Worm (Caenorhabditis elegans) whole organism, L4/young adult: ENCODE data around the gene W04G3.5.

Experiments
- W03F9.2 ChIP-seq: fragments of 150-350 bp; optimal IDR thresholded peaks from 2 replicates; lab custom pipeline; 2014; ENCODE audit warnings: missing biosample characterization, missing genetic modification characterization
- dao-5 ChIP-seq: sonication (generic microtip); optimal IDR thresholded peaks from 2 replicates; lab custom pipeline; 2016; ENCODE audit warnings: missing genotype, missing genetic modification characterization, moderate library complexity, missing compliant biosample characterization
- him-1 ChIP-seq: sonication (generic microtip); optimal IDR thresholded peaks from 2 replicates; lab custom pipeline; 2016; ENCODE audit warnings: missing genotype, missing genetic modification reagents, missing genetic modification characterization, missing compliant biosample characterization

W04G3.5 gene

ce11 chrX:11122412-11122811, 49.0 kb downstream of the W04G3.5 start:
- TF ChIP-seq him-1 (tag; lab: Kevin White, UChicago) (no peak), W03F9.2 (no peak), dao-5 (tag; lab: Kevin White, UChicago) (no peak)

- no peak for TF ChIP-seq him-1 (tag; lab: Kevin White, UChicago)
- no peak for TF ChIP-seq dao-5 (tag; lab: Kevin White, UChicago)
- no peak for TF ChIP-seq W03F9.2
These were observed 50.5 kb downstream of the W04G3.5 start for ce11 chrX:11123998-11124397.

ce11 chrX:11125520-11125919, 52.1 kb downstream of the W04G3.5 start, which contains the start of gene alr-1:
TSS of gene alr-1 (minus strand) at chrX:11125620.
- TF ChIP-seq him-1 (tag; lab: Kevin White, UChicago) (no peak), dao-5 (tag; lab: Kevin White, UChicago) (no peak), W03F9.2 (no peak)
